Worm (Caenorhabditis elegans): ENCODE results near the gene flh-2.
"Not testable (repeated sequence)": the region's sequence is repeated elsewhere in the genome, so short reads cannot be mapped to it uniquely, and the experiment has no call there.

Gene flh-2

ce11 chrIII:4961281-4961680 lies 9.4 kb downstream of the flh-2 start:
- TF ChIP-seq W03F9.2 (tag; optimal IDR thresholded peaks at IDR 0.05) = no peak
- no peak for TF ChIP-seq him-1 (tag; optimal IDR thresholded peaks at IDR 0.05)
- TF ChIP-seq dao-5 (tag; optimal IDR thresholded peaks at IDR 0.05) = no peak

ce11 chrIII:4962393-4962792 lies 10.5 kb downstream of the flh-2 start, which contains the start of gene vps-22:
TSS of gene vps-22 (minus strand) at chrIII:4962493.
- TF ChIP-seq W03F9.2 (tag; optimal IDR thresholded peaks at IDR 0.05) = no peak
- TF ChIP-seq him-1 (tag; optimal IDR thresholded peaks at IDR 0.05) = no peak
- TF ChIP-seq dao-5 (tag; optimal IDR thresholded peaks at IDR 0.05) = no peak

- no peak for TF ChIP-seq dao-5 (tag; optimal IDR thresholded peaks at IDR 0.05)
- TF ChIP-seq W03F9.2 (tag; optimal IDR thresholded peaks at IDR 0.05) = peak; percentile 93
- peak; percentile 85 for TF ChIP-seq him-1 (tag; optimal IDR thresholded peaks at IDR 0.05)
Measured at ce11 chrIII:4962886-4963285, 11.0 kb downstream of the flh-2 start, which contains the start of gene C27F2.9. TSS of gene C27F2.9 (minus strand) at chrIII:4963044.

- TF ChIP-seq W03F9.2 (tag; optimal IDR thresholded peaks at IDR 0.05) = no peak
- TF ChIP-seq him-1 (tag; optimal IDR thresholded peaks at IDR 0.05) = no peak
- no peak for TF ChIP-seq dao-5 (tag; optimal IDR thresholded peaks at IDR 0.05)
Measured at ce11 chrIII:4965271-4965670, 13.3 kb downstream of the flh-2 start, which contains the start of gene nca-2. TSS of gene nca-2 (plus strand) at chrIII:4965571.

ce11 chrIII:4967236-4967635 lies 15.3 kb downstream of the flh-2 start:
- TF ChIP-seq dao-5 (tag; optimal IDR thresholded peaks at IDR 0.05) (no peak), W03F9.2 (tag; optimal IDR thresholded peaks at IDR 0.05) (no peak), him-1 (tag; optimal IDR thresholded peaks at IDR 0.05) (no peak)

ce11 chrIII:4968146-4968545 lies 16.2 kb downstream of the flh-2 start:
- TF ChIP-seq him-1 (tag; optimal IDR thresholded peaks at IDR 0.05) = no peak
- TF ChIP-seq W03F9.2 (tag; optimal IDR thresholded peaks at IDR 0.05) = no peak
- TF ChIP-seq dao-5 (tag; optimal IDR thresholded peaks at IDR 0.05) = no peak

- not testable (repeated sequence) for TF ChIP-seq W03F9.2, him-1, dao-5 (tag; optimal IDR thresholded peaks at IDR 0.05)
Measured at ce11 chrIII:4980367-4980766, 28.4 kb downstream of the flh-2 start, which contains the start of gene C27F2.6. TSS of gene C27F2.6 (minus strand) at chrIII:4980467.

ce11 chrIII:4983961-4984360 lies 32.0 kb downstream of the flh-2 start:
- TF ChIP-seq W03F9.2 (tag; optimal IDR thresholded peaks at IDR 0.05) (no peak), dao-5 (tag; optimal IDR thresholded peaks at IDR 0.05) (no peak), him-1 (tag; optimal IDR thresholded peaks at IDR 0.05) (no peak)

- TF ChIP-seq him-1 (tag; optimal IDR thresholded peaks at IDR 0.05) = no peak
- TF ChIP-seq W03F9.2 (tag; optimal IDR thresholded peaks at IDR 0.05) = no peak
- no peak for TF ChIP-seq dao-5 (tag; optimal IDR thresholded peaks at IDR 0.05)
Measured at ce11 chrIII:4984444-4985086, 32.6 kb downstream of the flh-2 start, which contains the start of gene C27F2.7. TSS of gene C27F2.7 (minus strand) at chrIII:4984494.

ce11 chrIII:4986790-4987259 lies 34.9 kb downstream of the flh-2 start, which contains the start of the genes C27F2.10 and wdr-60:
TSS of gene C27F2.10 (minus strand) at chrIII:4986898.
TSS of gene wdr-60 (plus strand) at chrIII:4987209.
- TF ChIP-seq him-1 (tag; optimal IDR thresholded peaks at IDR 0.05) (no peak), W03F9.2 (tag; optimal IDR thresholded peaks at IDR 0.05) (no peak), dao-5 (tag; optimal IDR thresholded peaks at IDR 0.05) (no peak)

ce11 chrIII:4987666-4988065 lies 35.7 kb downstream of the flh-2 start:
- no peak for TF ChIP-seq W03F9.2 (tag; optimal IDR thresholded peaks at IDR 0.05)
- TF ChIP-seq him-1 (tag; optimal IDR thresholded peaks at IDR 0.05) = no peak
- no peak for TF ChIP-seq dao-5 (tag; optimal IDR thresholded peaks at IDR 0.05)

- no peak for TF ChIP-seq W03F9.2 (tag; optimal IDR thresholded peaks at IDR 0.05)
- TF ChIP-seq dao-5 (tag; optimal IDR thresholded peaks at IDR 0.05) = no peak
- TF ChIP-seq him-1 (tag; optimal IDR thresholded peaks at IDR 0.05) = no peak
Measured at ce11 chrIII:4998111-4998859, 46.4 kb downstream of the flh-2 start, which contains the start of gene tmem-131. TSS of gene tmem-131 (minus strand) at chrIII:4998161.

ce11 chrIII:4998956-4999425 lies 47.1 kb downstream of the flh-2 start, which contains the start of gene smcr-8:
TSS of gene smcr-8 (plus strand) at chrIII:4999375.
- no peak for TF ChIP-seq W03F9.2 (tag; optimal IDR thresholded peaks at IDR 0.05)
- no peak for TF ChIP-seq him-1 (tag; optimal IDR thresholded peaks at IDR 0.05)
- no peak for TF ChIP-seq dao-5 (tag; optimal IDR thresholded peaks at IDR 0.05)

Measured in whole organism, L4/young adult.